Worm (Caenorhabditis elegans) whole organism, L4 larva: ENCODE data around the gene dars-2.
A peak's percentile ranks its signal among the peaks of the same experiment; 100 is the strongest.

ENCODE experiments used
- D1046.2 ChIP-seq: fragments of 200-800 bp; sonication (Bioruptor generic); IDR thresholded peaks from 2 replicates; pipeline ENCODE4 v1.3.6; 2022; ENCODE audit warnings: missing genetic modification characterization, missing compliant biosample characterization
- F26F4.8 ChIP-seq: fragments of 200-800 bp; sonication (Bioruptor generic); conservative IDR thresholded peaks from 2 replicates; pipeline ENCODE4 v1.3.6; 2022; ENCODE audit warnings: missing genetic modification characterization, missing compliant biosample characterization
- F49E8.2 ChIP-seq: sonication (generic microtip); optimal IDR thresholded peaks from 2 replicates; lab custom pipeline; 2016; ENCODE audit warnings: missing compliant biosample characterization, mild to moderate bottlenecking, missing genetic modification characterization, borderline replicate concordance
- T20F7.1 ChIP-seq: fragments of 200-800 bp; sonication (Bioruptor generic); optimal IDR thresholded peaks from 2 replicates; lab custom pipeline; 2018; ENCODE audit warnings: mild to moderate bottlenecking, missing genetic modification characterization, missing compliant biosample characterization
- Y105C5A.15 ChIP-seq: fragments of 200-800 bp; sonication (Bioruptor generic); IDR thresholded peaks from 2 replicates; pipeline ENCODE4 v1.3.6; 2022; ENCODE audit warnings: missing genetic modification characterization, missing compliant biosample characterization
- ZK337.2 ChIP-seq: fragments of 200-800 bp; sonication (Bioruptor generic); IDR thresholded peaks from 2 replicates; pipeline ENCODE4 v1.3.6; 2022; ENCODE audit warnings: missing genetic modification reagents, missing genetic modification characterization, missing compliant biosample characterization
- daf-16 ChIP-seq, 3 experiments: sonication (generic microtip); optimal IDR thresholded peaks; 2 replicates each; lab custom pipeline; 2016 to 2017; ENCODE audit warnings: missing genetic modification characterization in 3 of 3, missing genetic modification reagents in 3 of 3, mild to moderate bottlenecking in 2 of 3, missing compliant biosample characterization in 2 of 3, missing biosample characterization in 1 of 3, moderate library complexity in 1 of 3
- dmd-6 ChIP-seq: fragments of 200-800 bp; sonication (Bioruptor generic); IDR thresholded peaks from 2 replicates; pipeline ENCODE4 v1.3.6; 2022; ENCODE audit warnings: missing genetic modification reagents, missing genetic modification characterization, missing compliant biosample characterization
- dmd-8 ChIP-seq: fragments of 200-800 bp; sonication (Bioruptor generic); IDR thresholded peaks from 2 replicates; pipeline ENCODE4 v1.3.6; 2022; ENCODE audit warnings: missing genetic modification characterization, missing compliant biosample characterization
- dve-1 ChIP-seq: sonication (generic microtip); optimal IDR thresholded peaks from 2 replicates; lab custom pipeline; 2017; ENCODE audit warnings: antibody characterized with exemption, mild to moderate bottlenecking, missing genetic modification characterization, missing compliant biosample characterization; ENCODE audit not compliant: insufficient read depth
- hif-1 ChIP-seq, 2 experiments: sonication (generic microtip); optimal IDR thresholded peaks; 2 replicates each; lab custom pipeline; 2016 to 2017; ENCODE audit warnings: missing compliant biosample characterization in 2 of 2, missing genetic modification characterization in 2 of 2, missing genetic modification reagents in 2 of 2, missing genotype in 2 of 2, mild to moderate bottlenecking in 1 of 2
- hlh-11 ChIP-seq: fragments of 200-800 bp; sonication (Bioruptor generic); optimal IDR thresholded peaks from 2 replicates; lab custom pipeline; 2018; ENCODE audit warnings: mild to moderate bottlenecking, missing genetic modification characterization, missing compliant biosample characterization
- hlh-30 ChIP-seq: sonication (generic microtip); optimal IDR thresholded peaks from 2 replicates; lab custom pipeline; 2017; ENCODE audit warnings: antibody characterized with exemption, mild to moderate bottlenecking, missing genetic modification characterization, missing compliant biosample characterization; ENCODE audit not compliant: insufficient read depth
- lin-15B ChIP-seq: fragments of 150-350 bp; sonication (generic microtip); optimal IDR thresholded peaks from 3 replicates; lab custom pipeline; 2014; ENCODE audit warnings: missing biosample characterization, missing genetic modification characterization
- lsy-2 ChIP-seq, 2 experiments: fragments of 150-350 bp in 1 of 2; sonication (generic microtip) in 1 of 2; optimal IDR thresholded peaks; 2 replicates each; lab custom pipeline; 2014 to 2017; ENCODE audit warnings: missing biosample characterization in 2 of 2, missing genetic modification characterization in 2 of 2
- madf-9 ChIP-seq: fragments of 200-800 bp; sonication (Bioruptor generic); conservative IDR thresholded peaks from 2 replicates; pipeline ENCODE4 v1.3.6; 2022; ENCODE audit warnings: missing genetic modification reagents, missing genetic modification characterization, missing compliant biosample characterization
- mdl-1 ChIP-seq, 2 experiments: fragments of 150-350 bp in 1 of 2; sonication (generic microtip) in 1 of 2; optimal IDR thresholded peaks; 2 replicates each; lab custom pipeline; 2014 to 2017; ENCODE audit warnings: missing biosample characterization in 2 of 2, missing genetic modification characterization in 2 of 2
- mep-1 ChIP-seq: fragments of 150-350 bp; sonication (generic microtip); optimal IDR thresholded peaks from 3 replicates; lab custom pipeline; 2014; ENCODE audit warnings: missing biosample characterization, missing genetic modification characterization
- mxl-2 ChIP-seq: fragments of 200-800 bp; sonication (Bioruptor generic); conservative IDR thresholded peaks from 2 replicates; pipeline ENCODE4 v1.3.6; 2022; ENCODE audit warnings: missing genetic modification reagents, missing genetic modification characterization, missing compliant biosample characterization
- mxl-3 ChIP-seq: fragments of 200-800 bp; sonication (Bioruptor generic); optimal IDR thresholded peaks from 2 replicates; lab custom pipeline; 2018; ENCODE audit warnings: mild to moderate bottlenecking, missing genetic modification characterization, missing compliant biosample characterization
- nhr-102 ChIP-seq: sonication (generic microtip); optimal IDR thresholded peaks from 2 replicates; lab custom pipeline; 2016; ENCODE audit warnings: mild to moderate bottlenecking, missing genetic modification characterization, moderate library complexity, missing compliant biosample characterization
- nhr-11 ChIP-seq: fragments of 150-350 bp; optimal IDR thresholded peaks from 2 replicates; lab custom pipeline; 2014; ENCODE audit warnings: missing biosample characterization, missing genetic modification characterization
- nhr-237 ChIP-seq: sonication (generic microtip); optimal IDR thresholded peaks from 2 replicates; lab custom pipeline; 2017; ENCODE audit warnings: missing biosample characterization, missing genetic modification characterization
- nhr-25 ChIP-seq: sonication (generic microtip); optimal IDR thresholded peaks from 2 replicates; lab custom pipeline; 2017; ENCODE audit warnings: missing genetic modification characterization, mild to moderate bottlenecking, missing compliant biosample characterization, antibody characterized with exemption, moderate library complexity, borderline replicate concordance; ENCODE audit not compliant: insufficient read depth
- nhr-28 ChIP-seq: fragments of 150-350 bp; optimal IDR thresholded peaks from 2 replicates; lab custom pipeline; 2014; ENCODE audit warnings: missing biosample characterization, missing genetic modification characterization
- nhr-41 ChIP-seq: fragments of 200-800 bp; sonication (Bioruptor generic); IDR thresholded peaks from 2 replicates; pipeline ENCODE4 v1.3.6; 2022; ENCODE audit warnings: missing genetic modification reagents, missing genetic modification characterization, missing compliant biosample characterization
- nhr-48 ChIP-seq: sonication (generic microtip); optimal IDR thresholded peaks from 2 replicates; lab custom pipeline; 2016; ENCODE audit warnings: mild to moderate bottlenecking, missing genetic modification characterization, missing compliant biosample characterization
- nhr-6 ChIP-seq: fragments of 150-350 bp; optimal IDR thresholded peaks from 2 replicates; lab custom pipeline; 2014; ENCODE audit warnings: missing biosample characterization, missing genetic modification characterization
- nhr-77 ChIP-seq: fragments of 150-350 bp; optimal IDR thresholded peaks from 2 replicates; lab custom pipeline; 2014; ENCODE audit warnings: missing biosample characterization, missing genetic modification characterization
- pqm-1 ChIP-seq: sonication (generic microtip); optimal IDR thresholded peaks from 2 replicates; lab custom pipeline; 2017; ENCODE audit warnings: missing biosample characterization, missing genetic modification characterization
- rbr-2 ChIP-seq: sonication (generic microtip); optimal IDR thresholded peaks from 2 replicates; lab custom pipeline; 2016; ENCODE audit warnings: missing genotype, missing genetic modification characterization, missing compliant biosample characterization
- spr-1 ChIP-seq: sonication (generic microtip); optimal IDR thresholded peaks from 2 replicates; lab custom pipeline; 2016; ENCODE audit warnings: mild to moderate bottlenecking, missing genetic modification characterization, missing compliant biosample characterization
- spr-3 ChIP-seq: fragments of 200-800 bp; sonication (Bioruptor generic); optimal IDR thresholded peaks from 2 replicates; lab custom pipeline; 2018; ENCODE audit warnings: mild to moderate bottlenecking, missing genetic modification characterization, missing compliant biosample characterization
- tra-1 ChIP-seq: fragments of 200-800 bp; sonication (Bioruptor generic); IDR thresholded peaks from 2 replicates; pipeline ENCODE4 v1.3.6; 2022; ENCODE audit warnings: missing genetic modification reagents, missing genetic modification characterization, missing compliant biosample characterization
- unc-130 ChIP-seq: sonication (generic microtip); optimal IDR thresholded peaks from 2 replicates; lab custom pipeline; 2016; ENCODE audit warnings: missing genetic modification reagents, missing genetic modification characterization, missing compliant biosample characterization
- unc-62 ChIP-seq, 3 experiments: fragments of 150-350 bp in 1 of 3; sonication (generic microtip); optimal IDR thresholded peaks in 2 of 3; peaks in 1 of 3; 1 replicate in 1 of 3; 2 replicates in 2 of 3; lab custom pipeline; 2014 to 2017; ENCODE audit warnings: missing biosample characterization in 3 of 3, missing genetic modification characterization in 3 of 3, missing genetic modification reagents in 3 of 3, missing genotype in 1 of 3
- zfp-2 ChIP-seq: sonication (generic microtip); optimal IDR thresholded peaks from 2 replicates; lab custom pipeline; 2016; ENCODE audit warnings: mild to moderate bottlenecking, missing genetic modification characterization, missing compliant biosample characterization
- zip-2 ChIP-seq: fragments of 150-350 bp; optimal IDR thresholded peaks from 2 replicates; lab custom pipeline; 2014; ENCODE audit warnings: missing biosample characterization, missing genetic modification characterization
- ztf-11 ChIP-seq: fragments of 150-350 bp; optimal IDR thresholded peaks from 2 replicates; lab custom pipeline; 2014; ENCODE audit warnings: missing biosample characterization, missing genetic modification characterization
- ztf-7 ChIP-seq: fragments of 150-350 bp; optimal IDR thresholded peaks from 2 replicates; lab custom pipeline; 2014; ENCODE audit warnings: missing biosample characterization, missing genetic modification characterization

dars-2 gene

DNA sequence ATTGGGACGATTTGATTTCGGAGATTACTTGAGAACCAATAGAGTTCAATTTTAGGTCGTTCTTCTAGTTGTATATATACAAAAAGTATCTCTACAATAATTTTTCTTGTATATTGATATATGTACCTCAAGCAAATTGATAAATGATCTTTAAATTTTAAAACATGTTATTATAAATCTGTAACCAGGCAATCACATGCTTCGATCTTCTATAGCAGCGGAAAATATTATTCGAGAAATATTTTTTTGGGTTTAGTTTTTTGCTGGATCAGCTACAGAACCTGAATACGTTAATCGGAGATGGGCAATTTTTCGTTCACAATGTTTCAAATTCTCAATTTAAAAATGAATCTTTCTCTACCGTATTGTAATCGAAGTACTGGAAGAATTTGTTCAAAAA, 40.2 kb downstream of the dars-2 start, which contains the start of gene R07B7.12 (continued):
- no peak for TF ChIP-seq lsy-2 (tag; optimal IDR thresholded peaks at IDR 0.05; lab: Kevin White, UChicago)
- TF ChIP-seq nhr-77 (tag; lab: Kevin White, UChicago) = no peak

DNA sequence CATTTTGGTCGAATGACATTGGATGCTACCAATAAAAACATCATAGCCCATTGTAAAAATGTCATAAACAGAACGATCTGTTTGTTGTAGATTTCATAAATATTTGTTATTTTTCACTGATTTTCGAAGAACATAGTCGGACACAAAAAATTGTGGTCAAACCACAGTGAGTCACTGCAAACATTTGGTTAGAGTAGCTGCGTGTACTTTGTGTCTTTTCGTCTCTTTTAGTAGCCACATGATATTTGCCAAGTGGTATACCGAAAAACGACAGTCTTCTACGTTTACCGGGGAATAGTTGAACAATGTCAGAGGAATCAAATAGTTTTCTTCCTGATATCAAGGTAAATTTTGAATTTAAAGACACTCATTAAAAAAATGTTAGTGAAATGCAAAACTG, 43.2 kb downstream of the dars-2 start, which contains the start of gene nhr-206:
Gene nhr-206 (plus strand): TSS at position 248 of the 400 bp plus-strand sequence.
- TF ChIP-seq nhr-6 (tag; lab: Kevin White, UChicago) = peak; percentile 79
- TF ChIP-seq mxl-2 (GFP tag; lab: Robert Waterston, UW) = no peak
- no peak for TF ChIP-seq spr-1 (tag; lab: Kevin White, UChicago)
- no peak for TF ChIP-seq tra-1 (GFP tag; lab: Robert Waterston, UW)
- peak; percentile 74 for TF ChIP-seq dmd-6 (GFP tag; lab: Robert Waterston, UW)
- TF ChIP-seq mdl-1 (tag; optimal IDR thresholded peaks at IDR 0.05; lab: Kevin White, UChicago) = peak in 1 of 2 experiments; percentile 61
- TF ChIP-seq zip-2 (tag; lab: Kevin White, UChicago) = no peak
- no peak for TF ChIP-seq ztf-11 (tag; lab: Kevin White, UChicago)
- TF ChIP-seq F26F4.8 = no peak
- TF ChIP-seq mxl-3 (GFP tag; lab: Kevin White, UChicago) = peak; percentile 11
- TF ChIP-seq nhr-102 (tag; lab: Kevin White, UChicago) = peak; percentile 40
- peak; percentile 98 for TF ChIP-seq nhr-28 (tag; lab: Kevin White, UChicago)
- TF ChIP-seq mep-1 = peak; percentile 44
- TF ChIP-seq pqm-1 (tag; lab: Kevin White, UChicago) = peak; percentile 52
- peak; percentile 51 for TF ChIP-seq dve-1 (tag; lab: Kevin White, UChicago)
- TF ChIP-seq hlh-11 = peak; percentile 63
- no peak for TF ChIP-seq zfp-2 (tag; lab: Kevin White, UChicago)
- TF ChIP-seq daf-16 (GFP tag; optimal IDR thresholded peaks at IDR 0.05; lab: Kevin White, UChicago) = no peak
- TF ChIP-seq daf-16 (tag; optimal IDR thresholded peaks at IDR 0.05; lab: Kevin White, UChicago) = peak; percentile 84
- TF ChIP-seq unc-62 (GFP tag; optimal IDR thresholded peaks at IDR 0.05 in 1 of 2; lab: Kevin White, UChicago) = peak in 1 of 2 experiments; percentile 98
- TF ChIP-seq unc-62 (tag; optimal IDR thresholded peaks at IDR 0.05; lab: Kevin White, UChicago) = no peak
- TF ChIP-seq nhr-77 (tag; lab: Kevin White, UChicago) = peak; percentile 42
- no peak for TF ChIP-seq nhr-41 (GFP tag; lab: Robert Waterston, UW)
- no peak for TF ChIP-seq nhr-25
- no peak for TF ChIP-seq madf-9 (GFP tag; lab: Robert Waterston, UW)
- peak; percentile 52 for TF ChIP-seq hlh-30

DNA sequence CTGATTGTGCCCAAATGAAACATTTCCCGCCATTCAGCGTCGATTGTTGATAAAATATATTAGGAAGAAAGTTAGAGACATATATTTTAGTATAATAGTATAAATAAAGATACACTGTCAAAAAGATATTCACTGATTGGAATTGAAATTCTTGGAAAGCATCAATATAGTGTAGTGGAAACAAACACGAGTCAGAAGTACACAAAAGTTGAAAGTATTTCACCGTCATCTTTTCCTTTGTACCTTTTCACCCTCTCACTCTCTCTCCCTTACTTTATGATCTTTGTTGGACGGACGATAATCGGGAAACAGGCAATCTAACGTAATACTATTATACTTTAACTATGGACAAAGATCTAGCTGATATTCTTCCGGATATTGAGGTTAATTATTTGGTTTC, 45.5 kb downstream of the dars-2 start, which contains the start of gene nhr-208:
Gene nhr-208 (plus strand): TSS at position 288 of the 400 bp plus-strand sequence.
- TF ChIP-seq Y105C5A.15 (GFP tag; lab: Robert Waterston, UW) (no peak), hlh-30 (peak; percentile 13), hif-1 (tag; optimal IDR thresholded peaks at IDR 0.05; lab: Kevin White, UChicago) (no peak), daf-16 (GFP tag; optimal IDR thresholded peaks at IDR 0.05; lab: Kevin White, UChicago) (no peak), daf-16 (tag; optimal IDR thresholded peaks at IDR 0.05; lab: Kevin White, UChicago) (peak; percentile 56), nhr-102 (tag; lab: Kevin White, UChicago) (peak; percentile 5), spr-3 (GFP tag; lab: Kevin White, UChicago) (no peak), dmd-6 (GFP tag; lab: Robert Waterston, UW) (0 out of 2 replicates have a peak, but pooled peaks have one; percentile 18), nhr-28 (tag; lab: Kevin White, UChicago) (peak; percentile 62), dve-1 (tag; lab: Kevin White, UChicago) (peak; percentile 15), nhr-237 (tag; lab: Kevin White, UChicago) (no peak)

DNA sequence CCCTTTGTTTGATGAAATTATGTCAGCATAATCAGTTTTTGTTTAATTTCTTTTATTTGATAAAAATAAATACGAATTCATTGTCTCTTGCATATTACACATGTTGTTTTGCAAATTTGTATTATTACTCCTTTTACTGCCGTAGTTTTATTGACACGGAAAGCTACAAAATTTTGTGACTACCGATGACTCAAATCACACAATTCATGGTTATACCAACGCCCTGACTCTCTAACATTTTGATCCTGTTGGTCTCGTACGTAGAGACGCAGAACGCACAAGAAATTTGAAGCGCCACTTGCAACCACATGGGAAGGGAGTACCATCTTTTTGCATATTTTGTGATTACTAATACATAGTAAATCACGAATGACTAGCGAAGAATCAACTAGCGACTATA, 47.3 kb downstream of the dars-2 start, which contains the start of gene nhr-207:
Gene nhr-207 (plus strand): TSS at position 282 of the 400 bp plus-strand sequence.
- no peak for TF ChIP-seq unc-62 (GFP tag; optimal IDR thresholded peaks at IDR 0.05 in 1 of 2; lab: Kevin White, UChicago)
- TF ChIP-seq unc-62 (tag; optimal IDR thresholded peaks at IDR 0.05; lab: Kevin White, UChicago) = no peak
- no peak for TF ChIP-seq nhr-48 (tag; lab: Kevin White, UChicago)
- no peak for TF ChIP-seq dmd-8 (GFP tag; lab: Robert Waterston, UW)
- peak; percentile 45 for TF ChIP-seq dve-1 (tag; lab: Kevin White, UChicago)
- TF ChIP-seq madf-9 (GFP tag; lab: Robert Waterston, UW) = no peak
- peak; percentile 85 for TF ChIP-seq nhr-6 (tag; lab: Kevin White, UChicago)
- peak; percentile 20 for TF ChIP-seq nhr-77 (tag; lab: Kevin White, UChicago)
- no peak for TF ChIP-seq F49E8.2
- peak; percentile 39 for TF ChIP-seq hlh-11
- no peak for TF ChIP-seq nhr-11 (tag; lab: Kevin White, UChicago)
- TF ChIP-seq T20F7.1 = no peak
- TF ChIP-seq lin-15B (tag; lab: Kevin White, UChicago) = no peak
- TF ChIP-seq ZK337.2 (GFP tag; lab: Robert Waterston, UW) = no peak
- no peak for TF ChIP-seq D1046.2 (GFP tag; lab: Robert Waterston, UW)
- TF ChIP-seq rbr-2 (tag; lab: Kevin White, UChicago) = no peak
- TF ChIP-seq nhr-102 (tag; lab: Kevin White, UChicago) = peak; percentile 54
- TF ChIP-seq ztf-7 (tag; lab: Kevin White, UChicago) = no peak
- no peak for TF ChIP-seq unc-130 (GFP tag; lab: Kevin White, UChicago)
- TF ChIP-seq dmd-6 (GFP tag; lab: Robert Waterston, UW) = peak; percentile 85
- no peak for TF ChIP-seq daf-16 (GFP tag; optimal IDR thresholded peaks at IDR 0.05; lab: Kevin White, UChicago)
- peak; percentile 51 for TF ChIP-seq daf-16 (tag; optimal IDR thresholded peaks at IDR 0.05; lab: Kevin White, UChicago)
- peak in 1 of 2 experiments; percentile 71 for TF ChIP-seq mdl-1 (tag; optimal IDR thresholded peaks at IDR 0.05; lab: Kevin White, UChicago)
- peak; percentile 95 for TF ChIP-seq nhr-28 (tag; lab: Kevin White, UChicago)
